Fruit fly (Drosophila melanogaster): ENCODE measurements around the gene Pvf3.
A peak's percentile ranks its signal among the peaks of the same experiment; 100 is the strongest.

Pvf3 gene

DNA sequence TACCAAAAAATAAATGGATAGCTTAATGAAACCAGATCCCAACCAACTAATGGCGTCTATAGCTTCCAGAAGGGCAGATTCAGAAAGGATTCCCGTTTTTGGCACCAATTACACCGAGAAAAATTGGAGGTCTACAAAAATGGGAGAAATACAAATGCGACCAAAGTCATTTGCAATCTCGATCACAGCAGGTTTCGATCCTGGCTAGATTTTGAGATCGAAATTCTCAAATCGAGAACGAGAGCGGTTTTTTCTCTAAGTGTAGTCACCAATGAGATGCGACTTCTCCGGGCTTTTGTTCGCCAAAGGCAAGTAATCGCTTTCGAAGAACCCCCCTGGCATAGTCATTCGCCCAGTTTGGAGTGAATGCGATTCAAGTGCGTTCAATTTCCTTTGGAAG is 18.3 kb upstream of the Pvf3 start (continued):
- TF ChIP-seq salr (GFP tag; optimal IDR thresholded peaks at IDR 0.05): no peak
- peak; percentile 22 for TF ChIP-seq Sox102F (GFP tag; optimal IDR thresholded peaks at IDR 0.05)
- peak; percentile 33 to 76 for TF ChIP-seq ss (GFP tag; optimal IDR thresholded peaks at IDR 0.05)
- no peak for TF ChIP-seq CG11762 (GFP tag; optimal IDR thresholded peaks at IDR 0.05; ENCODE audit: insufficient read depth)
- TF ChIP-seq Hr38 (GFP tag; optimal IDR thresholded peaks at IDR 0.05): no peak
- TF ChIP-seq Lpt (GFP tag; optimal IDR thresholded peaks at IDR 0.05): no peak
- peak; percentile 33 for TF ChIP-seq Hr4 (GFP tag; optimal IDR thresholded peaks at IDR 0.05)

DNA sequence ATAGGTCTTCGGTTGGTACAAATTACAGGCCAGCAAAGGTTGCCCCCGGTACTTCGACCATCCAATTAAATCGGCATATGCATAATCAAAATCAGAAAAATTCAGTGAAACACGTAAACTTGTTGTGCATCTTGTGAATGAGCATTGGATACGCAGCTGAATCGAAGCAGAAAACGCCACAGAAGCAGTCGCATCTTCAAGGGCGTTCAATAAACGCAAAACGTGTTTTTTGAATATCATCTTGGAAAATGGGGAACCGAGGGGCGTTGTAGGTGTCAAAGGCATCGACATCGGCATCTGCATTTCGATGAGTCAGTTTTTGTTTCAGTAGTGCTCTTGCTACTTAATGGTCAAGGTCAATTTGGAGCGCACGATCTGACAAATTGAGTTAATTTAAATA is 16.9 kb upstream of the Pvf3 start:
- TF ChIP-seq CG6163 (GFP tag; IDR thresholded peaks at IDR 0.05): 0 out of 3 replicates have a peak, but pooled peaks have one; percentile 13
- no peak for TF ChIP-seq CG6792 (GFP tag; optimal IDR thresholded peaks at IDR 0.05)
- TF ChIP-seq svp (GFP tag): peak; percentile 59
- TF ChIP-seq ss (GFP tag; optimal IDR thresholded peaks at IDR 0.05): peak in 1 of 2 experiments; percentile 27
- TF ChIP-seq Hr38 (GFP tag; optimal IDR thresholded peaks at IDR 0.05): no peak
- TF ChIP-seq Smox (GFP tag; optimal IDR thresholded peaks at IDR 0.05): no peak
- peak; percentile 22 for TF ChIP-seq dsx (GFP tag; optimal IDR thresholded peaks at IDR 0.05; ENCODE audit: poor library complexity, severe bottlenecking)
- TF ChIP-seq dac (GFP tag; optimal IDR thresholded peaks at IDR 0.05): no peak
- no peak for TF ChIP-seq CG16779 (tag; optimal IDR thresholded peaks at IDR 0.05)
- no peak for TF ChIP-seq Eip93F (GFP tag; optimal IDR thresholded peaks at IDR 0.05)

DNA sequence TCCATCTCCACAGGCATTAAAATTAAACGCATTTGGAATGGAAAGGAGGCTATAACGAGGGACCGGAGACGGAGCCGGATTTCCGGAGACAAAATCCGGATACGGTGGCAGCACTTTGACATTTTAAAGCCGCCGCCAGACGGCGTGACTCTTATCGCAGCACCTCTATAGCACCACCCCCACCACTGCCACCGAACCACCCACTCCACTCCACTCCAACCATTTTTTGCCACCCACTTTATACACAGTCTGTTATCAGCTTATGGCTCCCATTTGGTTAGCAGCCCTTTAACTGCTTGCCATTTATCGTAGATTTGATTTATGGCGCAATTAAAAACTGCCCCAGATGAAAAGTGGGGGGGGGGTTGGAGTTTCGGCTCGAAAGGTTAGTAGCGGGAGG is 11.5 kb upstream of the Pvf3 start:
- no peak for TF ChIP-seq eg (GFP tag; IDR thresholded peaks at IDR 0.05)
- no peak for TF ChIP-seq fd59A (GFP tag; optimal IDR thresholded peaks at IDR 0.05)
- TF ChIP-seq Sox15 (GFP tag; optimal IDR thresholded peaks at IDR 0.05): no peak
- TF ChIP-seq CG11762 (GFP tag; optimal IDR thresholded peaks at IDR 0.05; ENCODE audit: insufficient read depth): no peak

DNA sequence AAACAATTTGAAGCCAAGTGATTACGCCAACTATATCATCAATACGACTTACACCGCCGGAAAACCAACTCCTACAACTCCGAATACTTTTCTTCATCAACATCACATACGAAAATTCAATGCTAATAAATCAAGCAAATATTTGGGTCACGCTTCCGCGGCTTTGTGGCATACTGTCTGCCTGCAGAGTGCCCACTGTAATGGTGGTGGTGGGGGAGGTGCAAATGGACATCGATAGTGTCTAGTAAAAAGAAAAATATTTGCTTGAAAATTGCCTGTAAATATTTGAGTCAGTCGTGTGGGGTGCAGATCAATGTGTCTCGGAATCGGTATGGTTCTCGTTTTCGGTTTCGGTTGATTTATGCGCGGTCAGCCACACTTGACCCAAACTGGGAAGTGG is 8.3 kb upstream of the Pvf3 start:
- TF ChIP-seq fkh (GFP tag; optimal IDR thresholded peaks at IDR 0.05) (peak; percentile 48), Gug (GFP tag; IDR thresholded peaks at IDR 0.05) (no peak)

DNA sequence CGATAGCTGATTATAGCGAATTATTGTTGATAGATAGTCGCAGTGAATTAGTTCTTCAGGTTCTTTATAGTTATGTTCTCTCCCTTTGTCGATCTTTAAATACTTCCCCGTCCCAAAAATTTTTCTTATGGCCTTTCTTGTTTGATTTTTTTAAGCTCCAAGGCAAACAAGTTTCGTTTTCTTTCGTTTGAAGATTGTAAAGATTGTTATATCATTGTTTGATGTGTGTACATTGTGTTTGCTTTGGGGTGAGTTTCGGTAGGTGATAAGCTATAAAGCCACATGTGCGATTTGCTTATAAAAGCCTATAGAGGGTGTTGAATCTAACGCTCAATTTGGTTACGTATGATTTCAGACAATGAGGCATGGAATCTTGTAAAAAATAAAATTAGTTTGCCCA is 1.3 kb upstream of the Pvf3 start:
- TF ChIP-seq fkh (GFP tag; optimal IDR thresholded peaks at IDR 0.05) (peak; percentile 60), CG7368 (GFP tag; optimal IDR thresholded peaks at IDR 0.05) (no peak), Blimp-1 (GFP tag; optimal IDR thresholded peaks at IDR 0.05) (no peak)

DNA sequence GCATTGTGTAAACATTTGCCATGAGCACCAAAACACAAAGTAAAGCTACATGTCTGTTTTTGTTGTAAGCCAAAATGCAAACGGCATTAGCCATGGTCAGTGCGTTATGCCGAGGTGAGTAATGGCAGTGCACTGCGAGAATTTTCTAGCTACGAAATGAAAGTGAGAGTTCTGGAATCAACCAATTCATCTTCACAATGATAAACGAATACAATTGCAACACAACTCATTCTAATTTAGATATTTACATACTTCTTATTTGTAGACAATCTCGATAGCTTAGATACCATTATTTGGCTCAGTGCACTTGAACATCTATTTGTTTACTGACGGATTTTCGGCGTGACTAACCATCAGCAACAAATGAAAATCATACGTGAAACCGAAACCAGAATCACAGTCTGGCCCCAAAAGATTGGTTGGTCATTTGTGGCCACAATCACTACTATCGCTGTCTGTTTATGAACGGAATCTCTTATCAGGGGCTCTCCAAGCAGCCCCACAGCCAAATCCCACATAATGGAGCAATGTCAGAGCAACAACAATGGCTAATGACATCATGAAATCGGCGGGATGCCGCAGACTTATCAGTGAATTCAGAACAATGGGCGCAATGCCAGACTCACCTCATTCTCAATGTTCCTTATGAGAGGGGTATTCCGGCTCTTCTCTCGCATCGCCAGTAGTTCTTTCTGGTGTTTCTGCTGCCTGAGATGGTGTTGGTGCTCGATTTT is 2.5 kb downstream of the Pvf3 start:
- peak; percentile 11 for TF ChIP-seq Smox (GFP tag; optimal IDR thresholded peaks at IDR 0.05)
- TF ChIP-seq Lpt (GFP tag; optimal IDR thresholded peaks at IDR 0.05): no peak
- TF ChIP-seq Sox15 (GFP tag; optimal IDR thresholded peaks at IDR 0.05): peak; percentile 6
- TF ChIP-seq acj6 (GFP tag; optimal IDR thresholded peaks at IDR 0.05): peak; percentile 27
- no peak for TF ChIP-seq CG8119 (GFP tag; IDR thresholded peaks at IDR 0.05)
- no peak for TF ChIP-seq Ets21C (GFP tag; optimal IDR thresholded peaks at IDR 0.05)
- TF ChIP-seq Eip93F (GFP tag; optimal IDR thresholded peaks at IDR 0.05): no peak
- peak; percentile 27 for TF ChIP-seq cyc (GFP tag; optimal IDR thresholded peaks at IDR 0.05)
- no peak for TF ChIP-seq CG10631 (GFP tag; optimal IDR thresholded peaks at IDR 0.05)
- TF ChIP-seq spab (GFP tag; optimal IDR thresholded peaks at IDR 0.05): no peak
- peak; percentile 21 for TF ChIP-seq OdsH (GFP tag; optimal IDR thresholded peaks at IDR 0.05)
- no peak for TF ChIP-seq fd59A (GFP tag; optimal IDR thresholded peaks at IDR 0.05)
- no peak for TF ChIP-seq CG11902 (GFP tag; optimal IDR thresholded peaks at IDR 0.05)
- peak; percentile 18 for TF ChIP-seq Met (GFP tag; optimal IDR thresholded peaks at IDR 0.05)
- TF ChIP-seq CG8632 (GFP tag; optimal IDR thresholded peaks at IDR 0.05): no peak
- no peak for TF ChIP-seq dac (GFP tag; optimal IDR thresholded peaks at IDR 0.05)
- TF ChIP-seq Sox14 (GFP tag; optimal IDR thresholded peaks at IDR 0.05): peak; percentile 41
- peak; percentile 15 for TF ChIP-seq lz (GFP tag; optimal IDR thresholded peaks at IDR 0.05)
- peak; percentile 44 for TF ChIP-seq CG31627 (GFP tag; optimal IDR thresholded peaks at IDR 0.05)
- TF ChIP-seq salr (GFP tag; optimal IDR thresholded peaks at IDR 0.05): no peak
- TF ChIP-seq CG3032 (tag; optimal IDR thresholded peaks at IDR 0.05): no peak
- TF ChIP-seq net (GFP tag; optimal IDR thresholded peaks at IDR 0.05): peak; percentile 14
- TF ChIP-seq CG32006 (GFP tag; optimal IDR thresholded peaks at IDR 0.05): no peak
- TF ChIP-seq Sox102F (GFP tag; optimal IDR thresholded peaks at IDR 0.05): peak; percentile 3
- peak; percentile 7 for TF ChIP-seq fkh (GFP tag; optimal IDR thresholded peaks at IDR 0.05)
- TF ChIP-seq ss (GFP tag; optimal IDR thresholded peaks at IDR 0.05): no peak
- no peak for TF ChIP-seq CG6854 (GFP tag; optimal IDR thresholded peaks at IDR 0.05)
- TF ChIP-seq Gug (GFP tag; IDR thresholded peaks at IDR 0.05): no peak
